Worm (Caenorhabditis elegans) whole organism, L4/young adult: ENCODE measurements around the gene gcy-25.

Experiments used
- dao-5 ChIP-seq: sonication (generic microtip); optimal IDR thresholded peaks from 2 replicates; lab custom pipeline; 2016; ENCODE audit warnings: missing genotype, missing genetic modification characterization, moderate library complexity, missing compliant biosample characterization
- him-1 ChIP-seq: sonication (generic microtip); optimal IDR thresholded peaks from 2 replicates; lab custom pipeline; 2016; ENCODE audit warnings: missing genotype, missing genetic modification reagents, missing genetic modification characterization, missing compliant biosample characterization

DNA sequence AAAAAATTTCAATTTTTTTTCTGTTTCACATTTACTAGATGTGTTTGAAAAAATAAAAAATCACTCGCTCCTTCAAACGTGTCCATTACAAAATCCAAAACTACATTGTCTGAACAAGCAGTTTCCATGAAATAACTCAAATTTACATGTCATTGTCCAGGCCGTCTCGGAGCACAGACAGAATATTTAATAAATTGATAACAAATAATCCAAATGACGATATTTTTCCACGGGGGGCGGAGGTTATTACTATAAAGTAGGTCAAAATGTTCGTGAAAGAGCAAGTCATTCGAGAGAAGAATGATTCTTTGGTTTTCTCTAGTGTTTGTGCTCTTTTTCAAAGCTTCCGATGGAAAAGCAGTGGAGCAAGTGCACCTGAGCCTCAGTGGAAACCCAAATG is 11.2 kb downstream of the gcy-25 start, which contains the start of gene Y105C5B.3:
- TF ChIP-seq him-1 (tag; lab: Kevin White, UChicago) (no peak), dao-5 (tag; lab: Kevin White, UChicago) (no peak)
